Worm (Caenorhabditis elegans): ENCODE measurements around the gene Y82E9BL.12.

- TF ChIP-seq nhr-25 (tag; optimal IDR thresholded peaks at IDR 0.05): no peak
- TF ChIP-seq nhr-11 (tag; optimal IDR thresholded peaks at IDR 0.05): no peak
These were observed 39.8 kb upstream of the Y82E9BL.12 start, which contains the start of gene fbxa-32 for ce11 chrIII:1269156-1269555.
